Fruit fly (Drosophila melanogaster): ENCODE measurements around the gene ko.

Gene ko

DNA sequence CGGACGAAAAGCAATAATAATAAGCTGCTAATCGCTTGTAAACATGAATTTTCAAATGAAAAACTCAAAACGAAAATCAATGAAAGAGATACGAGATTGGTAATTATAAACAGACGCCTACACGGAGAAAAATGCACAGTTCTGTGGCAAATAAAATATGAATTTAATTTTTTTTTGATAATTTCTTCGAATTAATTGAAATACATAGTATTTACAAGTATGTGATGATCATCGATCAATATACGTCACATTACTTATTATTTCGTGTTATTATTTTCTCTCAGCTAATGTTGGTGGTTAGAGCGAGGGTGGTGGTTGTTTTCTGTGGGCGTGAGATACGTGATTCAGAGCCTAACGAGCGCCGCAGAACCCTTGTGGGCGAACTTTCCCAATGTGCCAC lies 77.2 kb downstream of the ko start (continued):
- TF ChIP-seq Nf-YA (GFP tag; IDR thresholded peaks at IDR 0.05): peak; percentile 67
- peak; percentile 42 for TF ChIP-seq jing (GFP tag; optimal IDR thresholded peaks at IDR 0.05)
- TF ChIP-seq D19A (tag; optimal IDR thresholded peaks at IDR 0.05): peak; percentile 70
- TF ChIP-seq Dad (GFP tag; optimal IDR thresholded peaks at IDR 0.05): peak; percentile 24
- peak; percentile 54 for TF ChIP-seq CTCF (GFP tag; optimal IDR thresholded peaks at IDR 0.05)
- TF ChIP-seq CG11093 (GFP tag; IDR thresholded peaks at IDR 0.05): peak; percentile 38; the same call in 1 of the 3 replicates
- TF ChIP-seq CG8388 (GFP tag; optimal IDR thresholded peaks at IDR 0.05): peak; percentile 87
- TF ChIP-seq en (GFP tag; optimal IDR thresholded peaks at IDR 0.05): no peak
- peak; percentile 69 for TF ChIP-seq Rfx (GFP tag; IDR thresholded peaks at IDR 0.05)
- TF ChIP-seq CG31388 (GFP tag; optimal IDR thresholded peaks at IDR 0.05): no peak
- TF ChIP-seq Bdp1 (GFP tag; optimal IDR thresholded peaks at IDR 0.05): peak; percentile 49
- TF ChIP-seq kay (GFP tag; optimal IDR thresholded peaks at IDR 0.05): peak; percentile 64
- peak; percentile 60 for TF ChIP-seq CG9437 (GFP tag; optimal IDR thresholded peaks at IDR 0.05)
- peak; percentile 11 for TF ChIP-seq Nf-YC (tag; optimal IDR thresholded peaks at IDR 0.05)
- TF ChIP-seq CG5245 (GFP tag; optimal IDR thresholded peaks at IDR 0.05): peak; percentile 68
- no peak for TF ChIP-seq CG10565 (GFP tag; optimal IDR thresholded peaks at IDR 0.05)
- peak; percentile 61 for TF ChIP-seq CG4820 (GFP tag; optimal IDR thresholded peaks at IDR 0.05)
- peak; percentile 79 for TF ChIP-seq gcm (GFP tag; optimal IDR thresholded peaks at IDR 0.05)
- peak; percentile 22 for TF ChIP-seq CG3838 (GFP tag; optimal IDR thresholded peaks at IDR 0.05)
- TF ChIP-seq Ets97D (GFP tag; optimal IDR thresholded peaks at IDR 0.05): no peak
- TF ChIP-seq CG17359 (tag; optimal IDR thresholded peaks at IDR 0.05): peak; percentile 91
- peak; percentile 77 for TF ChIP-seq CG34422 (GFP tag; IDR thresholded peaks at IDR 0.05)
- TF ChIP-seq CG17361 (GFP tag; IDR thresholded peaks at IDR 0.05): peak; percentile 72; the same call in 2 of the 3 replicates
- no peak for TF ChIP-seq klu (GFP tag; IDR thresholded peaks at IDR 0.05)
- peak; percentile 18 for TF ChIP-seq CG11398 (GFP tag; optimal IDR thresholded peaks at IDR 0.05)
- peak; percentile 38; the same call in 2 of the 3 replicates for TF ChIP-seq croc (GFP tag; conservative IDR thresholded peaks at IDR 0.05)
- TF ChIP-seq CG8290 (GFP tag; optimal IDR thresholded peaks at IDR 0.05): peak; percentile 21
- peak in 1 of 2 experiments; percentile 27 for TF ChIP-seq CG8290 (tag; optimal IDR thresholded peaks at IDR 0.05)
- TF ChIP-seq inv (GFP tag; IDR thresholded peaks at IDR 0.05; ENCODE audit: partially characterized antibody): no peak
- TF ChIP-seq CG6765 (GFP tag; optimal IDR thresholded peaks at IDR 0.05): no peak
- peak; percentile 30 for TF ChIP-seq CG17802 (tag; optimal IDR thresholded peaks at IDR 0.05)
- peak; percentile 23 for TF ChIP-seq Hmx (GFP tag; optimal IDR thresholded peaks at IDR 0.05)
- peak; percentile 75 for TF ChIP-seq slbo (GFP tag; IDR thresholded peaks at IDR 0.05)
- no peak for TF ChIP-seq CG7928 (GFP tag; optimal IDR thresholded peaks at IDR 0.05)
- peak; percentile 63 for TF ChIP-seq nerfin-1 (tag; optimal IDR thresholded peaks at IDR 0.05)
- peak; percentile 31 for TF ChIP-seq CG8089 (GFP tag; optimal IDR thresholded peaks at IDR 0.05)
- TF ChIP-seq Fer1 (GFP tag; optimal IDR thresholded peaks at IDR 0.05): peak; percentile 75
- TF ChIP-seq amos (GFP tag; IDR thresholded peaks at IDR 0.05; ENCODE audit: partially characterized antibody): no peak
- no peak for TF ChIP-seq pnt (GFP tag; optimal IDR thresholded peaks at IDR 0.05)
- peak; percentile 62 for TF ChIP-seq wor (GFP tag; IDR thresholded peaks at IDR 0.05)
- peak; percentile 44 for TF ChIP-seq CG9817 (tag; optimal IDR thresholded peaks at IDR 0.05)
- TF ChIP-seq ab (GFP tag; optimal IDR thresholded peaks at IDR 0.05): no peak
- no peak for TF ChIP-seq Kr (GFP tag; optimal IDR thresholded peaks at IDR 0.05)
- peak; percentile 7 for TF ChIP-seq emc (GFP tag; optimal IDR thresholded peaks at IDR 0.05)
- TF ChIP-seq CkIIα-i1 (GFP tag; IDR thresholded peaks at IDR 0.05): no peak
- no peak for TF ChIP-seq crol (GFP tag; IDR thresholded peaks at IDR 0.05)
- TF ChIP-seq MTF-1 (GFP tag; optimal IDR thresholded peaks at IDR 0.05; ENCODE audit: borderline replicate concordance): peak; percentile 32
- no peak for TF ChIP-seq Neu2 (GFP tag; optimal IDR thresholded peaks at IDR 0.05; ENCODE audit: borderline replicate concordance)
- TF ChIP-seq CG4854 (GFP tag; optimal IDR thresholded peaks at IDR 0.05): peak; percentile 36
- TF ChIP-seq CG11696 (GFP tag; IDR thresholded peaks at IDR 0.05): peak; percentile 44; the same call in 1 of the 2 replicates
- TF ChIP-seq hb (GFP tag; IDR thresholded peaks at IDR 0.05; ENCODE audit: partially characterized antibody): no peak
- TF ChIP-seq CG14860 (GFP tag; IDR thresholded peaks at IDR 0.05; ENCODE audit: partially characterized antibody): no peak
